Worm (Caenorhabditis elegans) whole organism, L1 larva: ENCODE measurements around the gene col-3.

Experiments used
- C16A3.4 ChIP-seq: fragments of 150-350 bp; optimal IDR thresholded peaks from 2 replicates; lab custom pipeline; 2014; ENCODE audit warnings: missing biosample characterization, missing genetic modification characterization
- C34B4.2 ChIP-seq: sonication (generic microtip); optimal IDR thresholded peaks from 2 replicates; lab custom pipeline; 2017; ENCODE audit warnings: mild to moderate bottlenecking, missing genetic modification characterization, missing compliant biosample characterization
- F16B12.6 ChIP-seq: fragments of 150-350 bp; optimal IDR thresholded peaks from 2 replicates; lab custom pipeline; 2014; ENCODE audit warnings: missing biosample characterization, missing genetic modification characterization
- Y116A8C.19 ChIP-seq: sonication (generic microtip); optimal IDR thresholded peaks from 2 replicates; lab custom pipeline; 2016; ENCODE audit warnings: missing compliant biosample characterization, missing genetic modification characterization, borderline replicate concordance
- aha-1 ChIP-seq: fragments of 150-350 bp; optimal IDR thresholded peaks from 2 replicates; lab custom pipeline; 2014; ENCODE audit warnings: missing biosample characterization, missing genetic modification characterization
- alr-1 ChIP-seq: fragments of 200-800 bp; sonication (Bioruptor generic); optimal IDR thresholded peaks from 2 replicates; lab custom pipeline; 2018; ENCODE audit warnings: borderline replicate concordance, mild to moderate bottlenecking, missing genetic modification characterization, missing compliant biosample characterization
- aly-2 ChIP-seq: fragments of 150-350 bp; optimal IDR thresholded peaks from 2 replicates; lab custom pipeline; 2014; ENCODE audit warnings: missing biosample characterization, missing genetic modification characterization
- blmp-1 ChIP-seq: fragments of 150-350 bp; optimal IDR thresholded peaks from 2 replicates; lab custom pipeline; 2014; ENCODE audit warnings: missing biosample characterization, missing genetic modification characterization
- ceh-63 ChIP-seq: fragments of 200-800 bp; sonication (Bioruptor generic); optimal IDR thresholded peaks from 2 replicates; lab custom pipeline; 2018; ENCODE audit warnings: mild to moderate bottlenecking, missing genetic modification characterization, missing compliant biosample characterization
- ceh-82 ChIP-seq, 3 experiments: fragments of 150-350 bp in 1 of 3; sonication (generic microtip) in 2 of 3; optimal IDR thresholded peaks; 2 replicates each; lab custom pipeline; 2014 to 2017; ENCODE audit warnings: missing biosample characterization in 3 of 3, missing genetic modification characterization in 3 of 3
- ceh-88 ChIP-seq: fragments of 200-800 bp; sonication (Bioruptor generic); IDR thresholded peaks from 2 replicates; pipeline ENCODE4 v1.3.6; 2022; ENCODE audit warnings: missing genetic modification characterization, missing compliant biosample characterization
- ceh-90 ChIP-seq: sonication (generic microtip); optimal IDR thresholded peaks from 2 replicates; lab custom pipeline; 2016; ENCODE audit warnings: missing genetic modification characterization, missing compliant biosample characterization
- efl-3 ChIP-seq: fragments of 200-800 bp; sonication (Bioruptor generic); optimal IDR thresholded peaks from 2 replicates; lab custom pipeline; 2018; ENCODE audit warnings: mild to moderate bottlenecking, missing genetic modification characterization, missing compliant biosample characterization
- egl-13 ChIP-seq: sonication (generic microtip); optimal IDR thresholded peaks from 2 replicates; lab custom pipeline; 2016; ENCODE audit warnings: missing genotype, missing genetic modification reagents, missing genetic modification characterization, missing compliant biosample characterization
- elt-2 ChIP-seq: sonication (generic microtip); optimal IDR thresholded peaks from 2 replicates; lab custom pipeline; 2016; ENCODE audit warnings: missing genetic modification characterization, mild to moderate bottlenecking, inconsistent platforms, missing compliant biosample characterization, missing genetic modification reagents
- elt-3 ChIP-seq, 6 experiments: fragments of 150-350 bp in 1 of 6; sonication (generic microtip); optimal IDR thresholded peaks; 2 replicates each; lab custom pipeline; 2017 to 2018; ENCODE audit warnings: missing biosample characterization in 6 of 6, missing genetic modification characterization in 6 of 6, inconsistent platforms in 1 of 6
- fkh-10 ChIP-seq: sonication (generic microtip); optimal IDR thresholded peaks from 2 replicates; lab custom pipeline; 2017; ENCODE audit warnings: missing biosample characterization, missing genetic modification reagents, missing genetic modification characterization
- fkh-4 ChIP-seq: sonication (generic microtip); optimal IDR thresholded peaks from 2 replicates; lab custom pipeline; 2016; ENCODE audit warnings: missing compliant biosample characterization, missing genetic modification characterization, borderline replicate concordance
- hlh-4 ChIP-seq: sonication (generic microtip); optimal IDR thresholded peaks from 2 replicates; lab custom pipeline; 2016; ENCODE audit warnings: mild to moderate bottlenecking, missing genetic modification characterization, missing compliant biosample characterization
- isw-1 ChIP-seq: fragments of 200-800 bp; sonication (Bioruptor generic); IDR thresholded peaks from 2 replicates; pipeline ENCODE4 v1.3.6; 2022; ENCODE audit warnings: missing genetic modification characterization, missing compliant biosample characterization
- lin-13 ChIP-seq: fragments of 150-350 bp; optimal IDR thresholded peaks from 2 replicates; lab custom pipeline; 2014; ENCODE audit warnings: missing biosample characterization, missing genetic modification reagents, missing genetic modification characterization
- lin-35 ChIP-seq, 2 experiments: fragments of 150-350 bp; optimal IDR thresholded peaks; 2 replicates each; lab custom pipeline; 2014; ENCODE audit warnings: missing biosample characterization in 2 of 2, missing genetic modification characterization in 2 of 2, missing genetic modification reagents in 2 of 2
- lin-39 ChIP-seq: fragments of 150-350 bp; optimal IDR thresholded peaks from 2 replicates; lab custom pipeline; 2014; ENCODE audit warnings: missing biosample characterization, missing genetic modification reagents, missing genetic modification characterization
- lsy-2 ChIP-seq, 2 experiments: fragments of 150-350 bp; optimal IDR thresholded peaks; 2 replicates each; lab custom pipeline; 2014; ENCODE audit warnings: missing biosample characterization in 2 of 2, missing genetic modification characterization in 2 of 2
- mab-9 ChIP-seq: fragments of 200-800 bp; sonication (Bioruptor generic); IDR thresholded peaks from 2 replicates; pipeline ENCODE4 v1.3.6; 2022; ENCODE audit warnings: missing genetic modification reagents, missing genetic modification characterization, missing compliant biosample characterization
- mdl-1 ChIP-seq, 2 experiments: fragments of 150-350 bp; optimal IDR thresholded peaks; 2 replicates each; lab custom pipeline; 2014 to 2017; ENCODE audit warnings: missing biosample characterization in 2 of 2, missing genetic modification characterization in 2 of 2, inconsistent platforms in 1 of 2
- mef-2 ChIP-seq: fragments of 150-350 bp; optimal IDR thresholded peaks from 2 replicates; lab custom pipeline; 2014; ENCODE audit warnings: missing biosample characterization, missing genetic modification characterization
- mep-1 ChIP-seq: fragments of 150-350 bp; optimal IDR thresholded peaks from 2 replicates; lab custom pipeline; 2014; ENCODE audit warnings: missing biosample characterization, missing genetic modification characterization
- nhr-19 ChIP-seq: fragments of 200-800 bp; sonication (Bioruptor generic); conservative IDR thresholded peaks from 2 replicates; pipeline ENCODE4 v1.3.6; 2022; ENCODE audit warnings: missing genetic modification characterization, missing compliant biosample characterization
- nhr-237 ChIP-seq: fragments of 150-350 bp; optimal IDR thresholded peaks from 2 replicates; lab custom pipeline; 2014; ENCODE audit warnings: missing biosample characterization, missing genetic modification characterization
- nhr-28 ChIP-seq: fragments of 150-350 bp; optimal IDR thresholded peaks from 2 replicates; lab custom pipeline; 2014; ENCODE audit warnings: missing biosample characterization, missing genetic modification characterization
- nhr-47 ChIP-seq: sonication (generic microtip); optimal IDR thresholded peaks from 2 replicates; lab custom pipeline; 2016; ENCODE audit warnings: mild to moderate bottlenecking, missing genetic modification characterization, moderate library complexity, missing compliant biosample characterization
- nhr-77 ChIP-seq: fragments of 150-350 bp; optimal IDR thresholded peaks from 2 replicates; lab custom pipeline; 2014; ENCODE audit warnings: missing biosample characterization, missing genetic modification characterization
- nhr-84 ChIP-seq: sonication (generic microtip); optimal IDR thresholded peaks from 2 replicates; lab custom pipeline; 2017; ENCODE audit warnings: missing biosample characterization, missing genetic modification characterization
- nhr-85 ChIP-seq: sonication (generic microtip); peaks from one replicate; lab custom pipeline; 2016; ENCODE audit warnings: missing genetic modification characterization, inconsistent platforms, missing compliant biosample characterization
- pax-3 ChIP-seq: fragments of 200-800 bp; sonication (Bioruptor generic); optimal IDR thresholded peaks from 2 replicates; lab custom pipeline; 2018; ENCODE audit warnings: mild to moderate bottlenecking, missing genetic modification characterization, moderate library complexity, missing compliant biosample characterization
- pqm-1 ChIP-seq: sonication (generic microtip); optimal IDR thresholded peaks from 3 replicates; lab custom pipeline; 2017; ENCODE audit warnings: missing biosample characterization, missing genetic modification characterization
- skn-1 ChIP-seq: fragments of 150-350 bp; optimal IDR thresholded peaks from 2 replicates; lab custom pipeline; 2014; ENCODE audit warnings: missing biosample characterization, missing genetic modification characterization
- snu-23 ChIP-seq: sonication (generic microtip); optimal IDR thresholded peaks from 2 replicates; lab custom pipeline; 2016; ENCODE audit warnings: missing genetic modification characterization, missing compliant biosample characterization
- sox-4 ChIP-seq: sonication (generic microtip); optimal IDR thresholded peaks from 2 replicates; lab custom pipeline; 2016; ENCODE audit warnings: missing genetic modification characterization, missing compliant biosample characterization
- sptf-1 ChIP-seq: fragments of 150-350 bp; optimal IDR thresholded peaks from 2 replicates; lab custom pipeline; 2014; ENCODE audit warnings: missing biosample characterization, missing genetic modification characterization
- sup-37 ChIP-seq: fragments of 200-800 bp; sonication (Bioruptor generic); optimal IDR thresholded peaks from 2 replicates; lab custom pipeline; 2018; ENCODE audit warnings: mild to moderate bottlenecking, missing genetic modification characterization, missing compliant biosample characterization
- swsn-7 ChIP-seq: sonication (generic microtip); optimal IDR thresholded peaks from 2 replicates; lab custom pipeline; 2016; ENCODE audit warnings: missing genetic modification characterization, missing compliant biosample characterization
- tbx-2 ChIP-seq: sonication (generic microtip); optimal IDR thresholded peaks from 2 replicates; lab custom pipeline; 2016; ENCODE audit warnings: missing genetic modification characterization, missing compliant biosample characterization
- tlp-1 ChIP-seq: fragments of 150-350 bp; optimal IDR thresholded peaks from 2 replicates; lab custom pipeline; 2014; ENCODE audit warnings: missing biosample characterization, missing genetic modification characterization
- unc-30 ChIP-seq: sonication (generic microtip); optimal IDR thresholded peaks from 2 replicates; lab custom pipeline; 2017; ENCODE audit warnings: missing biosample characterization, missing genetic modification characterization
- unc-98 ChIP-seq: fragments of 200-800 bp; sonication (Bioruptor generic); IDR thresholded peaks from 2 replicates; pipeline ENCODE4 v1.3.6; 2022; ENCODE audit warnings: missing genetic modification characterization, missing compliant biosample characterization
- vab-15 ChIP-seq: sonication (generic microtip); optimal IDR thresholded peaks from 2 replicates; lab custom pipeline; 2017; ENCODE audit warnings: missing genotype, mild to moderate bottlenecking, missing genetic modification characterization, missing compliant biosample characterization
- zag-1 ChIP-seq: fragments of 150-350 bp; optimal IDR thresholded peaks from 2 replicates; lab custom pipeline; 2014; ENCODE audit warnings: missing biosample characterization, missing genetic modification characterization
- zip-4 ChIP-seq: fragments of 200-800 bp; sonication (Bioruptor generic); optimal IDR thresholded peaks from 2 replicates; lab custom pipeline; 2018; ENCODE audit warnings: mild to moderate bottlenecking, missing genetic modification characterization, moderate library complexity, missing compliant biosample characterization

Gene col-3

ce11 chrIV:8826606-8827000 lies 2.0 kb downstream of the col-3 start (continued):
- TF ChIP-seq aha-1 (tag; lab: Kevin White, UChicago) (no peak), lin-13 (GFP tag; lab: Kevin White, UChicago) (no peak), nhr-84 (no peak), sup-37 (no peak), lsy-2 (tag; optimal IDR thresholded peaks at IDR 0.05; lab: Kevin White, UChicago) (peak in 1 of 2 experiments; percentile 57), sox-4 (tag; lab: Kevin White, UChicago) (no peak)
- TF ChIP-seq, all 84 proteins: peak for 19

- no peak for TF ChIP-seq sptf-1 (tag; lab: Kevin White, UChicago)
Observed at ce11 chrIV:8827500-8827899, 2.9 kb downstream of the col-3 start, which contains the start of gene T28C6.7. Gene T28C6.7, plus strand, starts transcription at chrIV:8827800.

- no peak for TF ChIP-seq efl-3 (GFP tag; lab: Kevin White, UChicago)
- no peak for TF ChIP-seq fkh-4 (tag; lab: Kevin White, UChicago)
- peak in 1 of 2 experiments; percentile 68 for TF ChIP-seq lin-35 (GFP tag; optimal IDR thresholded peaks at IDR 0.05; lab: Kevin White, UChicago)
- TF ChIP-seq swsn-7 (tag; lab: Kevin White, UChicago) = no peak
- TF ChIP-seq ceh-88 = no peak
- peak; percentile 88 for TF ChIP-seq blmp-1 (tag; lab: Kevin White, UChicago)
- TF ChIP-seq skn-1 (tag; lab: Kevin White, UChicago) = peak; percentile 8
- no peak for TF ChIP-seq nhr-237 (tag; lab: Kevin White, UChicago)
- no peak for TF ChIP-seq vab-15 (tag; lab: Kevin White, UChicago)
- no peak for TF ChIP-seq nhr-47
- TF ChIP-seq hlh-4 = no peak
- no peak for TF ChIP-seq elt-2 (tag; lab: Kevin White, UChicago)
- TF ChIP-seq fkh-10 (GFP tag; lab: Kevin White, UChicago) = no peak
- TF ChIP-seq snu-23 (GFP tag; lab: Kevin White, UChicago) = peak; percentile 59
- TF ChIP-seq F16B12.6 = no peak
- TF ChIP-seq egl-13 = no peak
- TF ChIP-seq nhr-28 (tag; lab: Kevin White, UChicago) = no peak
- no peak for TF ChIP-seq pax-3 (tag; lab: Kevin White, UChicago)
- no peak for TF ChIP-seq zip-4 (GFP tag; lab: Kevin White, UChicago)
- no peak for TF ChIP-seq Y116A8C.19 (tag; lab: Kevin White, UChicago)
- TF ChIP-seq tlp-1 (tag; lab: Kevin White, UChicago) = no peak
- no peak for TF ChIP-seq mef-2 (tag; lab: Kevin White, UChicago)
- peak; percentile 1 for TF ChIP-seq C16A3.4 (tag; lab: Kevin White, UChicago)
- TF ChIP-seq nhr-77 (tag; lab: Kevin White, UChicago) = peak; percentile 17
- TF ChIP-seq lin-39 = no peak
- TF ChIP-seq mep-1 (tag; lab: Kevin White, UChicago) = peak; percentile 63
- TF ChIP-seq ceh-63 (GFP tag; lab: Kevin White, UChicago) = no peak
- no peak for TF ChIP-seq zag-1 (tag; lab: Kevin White, UChicago)
- no peak for TF ChIP-seq ceh-82 (tag; optimal IDR thresholded peaks at IDR 0.05; lab: Kevin White, UChicago)
- no peak for TF ChIP-seq alr-1 (tag; lab: Kevin White, UChicago)
- no peak for TF ChIP-seq sup-37
- peak; percentile 4 for TF ChIP-seq sox-4 (tag; lab: Kevin White, UChicago)
- no peak for TF ChIP-seq aha-1 (tag; lab: Kevin White, UChicago)
- TF ChIP-seq mab-9 (GFP tag; lab: Robert Waterston, UW) = no peak
- no peak for TF ChIP-seq unc-30
- no peak for TF ChIP-seq tbx-2 (tag; lab: Kevin White, UChicago)
- no peak for TF ChIP-seq isw-1 (GFP tag; lab: Robert Waterston, UW)
- TF ChIP-seq nhr-85 (tag; lab: Kevin White, UChicago) = peak; percentile 85
- no peak for TF ChIP-seq C34B4.2
- TF ChIP-seq mdl-1 (tag; optimal IDR thresholded peaks at IDR 0.05; lab: Kevin White, UChicago) = peak in 1 of 2 experiments; percentile 13
- peak; percentile 23 for TF ChIP-seq lin-13 (GFP tag; lab: Kevin White, UChicago)
- TF ChIP-seq ceh-90 (tag; lab: Kevin White, UChicago) = no peak
- no peak for TF ChIP-seq aly-2 (tag; lab: Kevin White, UChicago)
- TF ChIP-seq nhr-19 (GFP tag; lab: Robert Waterston, UW) = no peak
- peak in 4 of 6 experiments; percentile 12 to 64 (median 52) for TF ChIP-seq elt-3 (tag; optimal IDR thresholded peaks at IDR 0.05; lab: Kevin White, UChicago)
- no peak for TF ChIP-seq unc-98 (GFP tag; lab: Robert Waterston, UW)
- TF ChIP-seq pqm-1 = no peak
Observed at ce11 chrIV:8830591-8830990, 6.0 kb downstream of the col-3 start, which contains the start of gene T28C6.8. Gene T28C6.8, minus strand, starts transcription at chrIV:8830727.
